Worm (Caenorhabditis elegans): ENCODE results near the gene C23G10.11.

DNA sequence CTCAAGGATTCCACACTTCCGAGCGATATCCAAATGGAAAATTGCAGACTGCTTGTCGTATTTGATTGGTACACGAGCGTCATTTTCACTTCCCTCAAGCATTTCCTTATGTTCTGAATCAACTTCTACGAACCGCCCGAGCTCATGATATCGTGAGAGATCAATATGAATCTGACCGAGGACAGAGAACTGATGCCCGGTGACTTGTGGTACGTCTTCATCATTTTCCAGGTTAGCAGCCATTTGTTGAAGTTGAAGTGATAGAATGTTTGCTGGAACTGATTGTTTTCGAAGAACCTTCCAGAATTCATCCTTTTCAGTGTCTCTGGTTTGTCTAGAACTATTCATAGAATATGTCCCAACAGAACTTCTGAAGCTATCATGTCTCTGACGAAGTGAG lies 48.7 kb downstream of the C23G10.11 start:
- TF ChIP-seq unc-62 (GFP tag; optimal IDR thresholded peaks at IDR 0.05) (no peak), elt-3 (tag; optimal IDR thresholded peaks at IDR 0.05) (no peak)
